Worm (Caenorhabditis elegans): ENCODE data around the gene cest-32.

The cest-32 gene

DNA sequence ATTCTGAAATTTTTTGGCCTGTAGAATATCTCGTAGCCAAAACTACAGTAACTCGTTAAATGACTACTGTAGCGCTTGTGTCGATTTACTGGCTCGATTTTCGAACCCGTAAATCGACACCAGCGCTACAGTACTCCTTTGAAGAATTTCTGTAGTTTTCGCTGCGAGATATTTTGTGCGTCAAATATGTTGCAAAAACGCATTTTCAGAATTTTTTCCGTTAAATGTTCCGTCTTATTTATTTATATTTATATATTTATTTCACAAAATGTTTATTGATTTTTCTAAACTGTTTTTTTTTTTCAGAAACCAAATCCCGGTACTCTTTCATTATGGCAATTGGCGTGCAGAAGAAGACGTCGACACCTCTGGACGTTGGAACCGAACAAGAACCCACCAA, 40.1 kb upstream of the cest-32 start, which contains the start of gene natc-2:
Gene natc-2, plus strand, starts transcription at position 301 of the 400 bp plus-strand sequence.
- TF ChIP-seq hlh-11 (tag; optimal IDR thresholded peaks at IDR 0.05): no peak

- TF ChIP-seq F49E8.2 (tag; optimal IDR thresholded peaks at IDR 0.05; ENCODE audit: borderline replicate concordance): no peak
- TF ChIP-seq spr-3 (GFP tag; optimal IDR thresholded peaks at IDR 0.05): no peak
- no peak for TF ChIP-seq unc-130 (GFP tag; optimal IDR thresholded peaks at IDR 0.05)
- TF ChIP-seq nhr-76 (tag; optimal IDR thresholded peaks at IDR 0.05): no peak
- peak in 1 of 2 experiments; percentile 44 for TF ChIP-seq unc-62 (GFP tag; optimal IDR thresholded peaks at IDR 0.05 in 1 of 2)
- TF ChIP-seq unc-62 (tag; optimal IDR thresholded peaks at IDR 0.05): no peak
- peak; percentile 31 for TF ChIP-seq dve-1 (tag; optimal IDR thresholded peaks at IDR 0.05; ENCODE audit: insufficient read depth)
- TF ChIP-seq ztf-11 (tag; optimal IDR thresholded peaks at IDR 0.05): no peak
- TF ChIP-seq daf-19 (GFP tag; conservative IDR thresholded peaks at IDR 0.05): no peak
- TF ChIP-seq saeg-2 (GFP tag; IDR thresholded peaks at IDR 0.05): no peak
- no peak for TF ChIP-seq dmd-9 (GFP tag; IDR thresholded peaks at IDR 0.05)
- TF ChIP-seq F10B5.3 (tag; optimal IDR thresholded peaks at IDR 0.05): no peak
- no peak for TF ChIP-seq lin-1 (GFP tag; IDR thresholded peaks at IDR 0.05)
- no peak for TF ChIP-seq nhr-6 (tag; optimal IDR thresholded peaks at IDR 0.05)
- TF ChIP-seq daf-12 (tag; optimal IDR thresholded peaks at IDR 0.05): no peak
- TF ChIP-seq gei-8 (GFP tag; optimal IDR thresholded peaks at IDR 0.05): no peak
- no peak for TF ChIP-seq lin-29 (GFP tag; IDR thresholded peaks at IDR 0.05)
- no peak for TF ChIP-seq T20F7.1 (GFP tag; optimal IDR thresholded peaks at IDR 0.05)
Measured at ce11 chrV:5273241-5273640, 39.5 kb upstream of the cest-32 start.

DNA sequence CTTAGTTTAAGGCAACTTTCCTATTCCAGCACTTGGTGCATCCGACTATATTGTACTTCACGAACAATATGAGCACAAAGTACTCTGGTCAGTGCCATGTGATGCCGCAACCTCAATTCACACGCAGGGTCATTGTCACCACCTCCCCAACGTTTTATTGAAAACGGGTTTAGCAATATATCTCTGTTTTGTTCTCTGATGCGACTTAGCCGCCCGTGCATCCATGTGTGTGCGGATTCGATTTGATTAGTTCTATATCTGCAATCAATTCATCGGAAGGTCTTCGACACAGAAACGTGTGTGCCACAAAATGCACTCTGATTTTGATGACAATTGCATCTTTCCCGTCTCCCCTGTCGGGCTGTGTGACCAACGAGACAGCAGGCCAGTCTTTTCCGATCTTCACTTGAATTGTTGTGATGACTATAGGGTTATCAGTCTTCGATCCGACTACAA, 39.0 kb upstream of the cest-32 start:
- TF ChIP-seq ces-1 (GFP tag; optimal IDR thresholded peaks at IDR 0.05) (no peak), daf-19 (GFP tag; conservative IDR thresholded peaks at IDR 0.05) (no peak), ztf-11 (tag; optimal IDR thresholded peaks at IDR 0.05) (no peak), F49E8.2 (tag; optimal IDR thresholded peaks at IDR 0.05; ENCODE audit: borderline replicate concordance) (no peak), zfp-3 (GFP tag; conservative IDR thresholded peaks at IDR 0.05) (no peak), zip-11 (GFP tag; IDR thresholded peaks at IDR 0.05) (no peak), nhr-102 (tag; optimal IDR thresholded peaks at IDR 0.05) (peak; percentile 17), lin-38 (GFP tag; IDR thresholded peaks at IDR 0.05) (no peak), zag-1 (tag; optimal IDR thresholded peaks at IDR 0.05) (no peak), hlh-30 (tag; optimal IDR thresholded peaks at IDR 0.05; ENCODE audit: insufficient read depth) (peak; percentile 15), dmd-8 (GFP tag; IDR thresholded peaks at IDR 0.05) (no peak), lin-15B (tag; optimal IDR thresholded peaks at IDR 0.05) (no peak), ceh-20 (GFP tag; IDR thresholded peaks at IDR 0.05) (no peak), Y105C5A.15 (GFP tag; IDR thresholded peaks at IDR 0.05) (no peak), nhr-76 (tag; optimal IDR thresholded peaks at IDR 0.05) (no peak), lsy-2 (tag; optimal IDR thresholded peaks at IDR 0.05) (no peak), skn-1 (tag; optimal IDR thresholded peaks at IDR 0.05) (no peak), zip-2 (tag; optimal IDR thresholded peaks at IDR 0.05) (no peak), snpc-1.2 (GFP tag; IDR thresholded peaks at IDR 0.05) (no peak), jun-1 (tag; optimal IDR thresholded peaks at IDR 0.05) (no peak), egl-27 (tag; optimal IDR thresholded peaks at IDR 0.05) (no peak), rbr-2 (tag; optimal IDR thresholded peaks at IDR 0.05) (no peak), dmd-9 (GFP tag; IDR thresholded peaks at IDR 0.05) (no peak), madf-9 (GFP tag; conservative IDR thresholded peaks at IDR 0.05) (no peak), mdl-1 (tag; optimal IDR thresholded peaks at IDR 0.05) (no peak), aha-1 (tag) (peak; percentile 39), saeg-2 (GFP tag; IDR thresholded peaks at IDR 0.05) (no peak), vab-7 (GFP tag; IDR thresholded peaks at IDR 0.05) (no peak), egl-43 (GFP tag; IDR thresholded peaks at IDR 0.05) (peak; percentile 15; the same call in 1 of the 2 replicates), lir-3 (tag; optimal IDR thresholded peaks at IDR 0.05) (no peak), lim-7 (GFP tag; IDR thresholded peaks at IDR 0.05) (no peak), ceh-44 (GFP tag; IDR thresholded peaks at IDR 0.05) (no peak), nhr-28 (tag; optimal IDR thresholded peaks at IDR 0.05) (peak; percentile 48), gei-8 (GFP tag; optimal IDR thresholded peaks at IDR 0.05) (no peak), lin-13 (GFP tag; optimal IDR thresholded peaks at IDR 0.05) (no peak), set-16 (GFP tag; IDR thresholded peaks at IDR 0.05) (no peak)
